Worm (Caenorhabditis elegans) whole organism, midembryonic: ENCODE measurements around the gene C44H9.5.

Experiments used
- T22C8.4 ChIP-seq: fragments of 200-800 bp; sonication (Bioruptor generic); IDR thresholded peaks from 2 replicates; pipeline ENCODE4 v1.3.6; 2022; ENCODE audit warnings: missing genetic modification characterization, missing compliant biosample characterization
- cog-1 ChIP-seq: sonication (generic microtip); optimal IDR thresholded peaks from 2 replicates; lab custom pipeline; 2016; ENCODE audit warnings: missing genetic modification characterization, missing compliant biosample characterization
- flt-1 ChIP-seq: fragments of 200-800 bp; sonication (Bioruptor generic); IDR thresholded peaks from 2 replicates; pipeline ENCODE4 v1.3.6; 2022; ENCODE audit warnings: missing genetic modification characterization, missing compliant biosample characterization
- klf-2 ChIP-seq: fragments of 200-800 bp; sonication (Bioruptor generic); conservative IDR thresholded peaks from 2 replicates; pipeline ENCODE4 v1.3.6; 2022; ENCODE audit warnings: missing genetic modification reagents, missing genetic modification characterization, missing compliant biosample characterization
- med-1 ChIP-seq: sonication (generic microtip); optimal IDR thresholded peaks from 2 replicates; lab custom pipeline; 2017; ENCODE audit warnings: missing genetic modification characterization, mild to moderate bottlenecking, missing compliant biosample characterization, antibody characterized with exemption, missing genetic modification reagents; ENCODE audit not compliant: insufficient read depth
- ref-1 ChIP-seq: fragments of 200-800 bp; sonication (Bioruptor generic); conservative IDR thresholded peaks from 2 replicates; pipeline ENCODE4 v1.3.6; 2022; ENCODE audit warnings: missing genetic modification reagents, missing genetic modification characterization, missing compliant biosample characterization
- ztf-23 ChIP-seq: fragments of 200-800 bp; sonication (Bioruptor generic); IDR thresholded peaks from 2 replicates; pipeline ENCODE4 v1.3.6; 2022; ENCODE audit warnings: missing genetic modification reagents, missing genetic modification characterization, missing compliant biosample characterization

ce11 chrV:12819792-12820453, 29.7 kb downstream of the C44H9.5 start, which contains the start of the genes ZC443.4 and ugt-18:
- TF ChIP-seq flt-1 (GFP tag; lab: Robert Waterston, UW) (no peak), med-1 (no peak), klf-2 (GFP tag; lab: Robert Waterston, UW) (no peak), ztf-23 (GFP tag; lab: Robert Waterston, UW) (no peak), ref-1 (no peak), T22C8.4 (GFP tag; lab: Robert Waterston, UW) (no peak), cog-1 (tag; lab: Kevin White, UChicago) (no peak)
